Worm (Caenorhabditis elegans) whole organism, L3 larva: ENCODE data around the gene F17H10.1.

ENCODE experiments used
- ama-1 ChIP-seq: fragments of 150-350 bp; optimal IDR thresholded peaks from 2 replicates; lab custom pipeline; 2018
- hmg-11 ChIP-seq: sonication (generic microtip); optimal IDR thresholded peaks from 2 replicates; lab custom pipeline; 2016; ENCODE audit warnings: missing genetic modification characterization, missing compliant biosample characterization
- nhr-77 ChIP-seq: fragments of 150-350 bp; optimal IDR thresholded peaks from 2 replicates; lab custom pipeline; 2014; ENCODE audit warnings: missing biosample characterization, missing genetic modification characterization
- pha-4 ChIP-seq: fragments of 150-350 bp; optimal IDR thresholded peaks from 2 replicates; lab custom pipeline; 2014; ENCODE audit warnings: missing biosample characterization, missing genetic modification reagents, missing genetic modification characterization
- snpc-4 ChIP-seq: fragments of 150-350 bp; optimal IDR thresholded peaks from 2 replicates; lab custom pipeline; 2014; ENCODE audit warnings: missing biosample characterization, missing genetic modification characterization
- ztf-11 ChIP-seq: fragments of 150-350 bp; optimal IDR thresholded peaks from 2 replicates; lab custom pipeline; 2014; ENCODE audit warnings: missing biosample characterization, missing genetic modification characterization

DNA sequence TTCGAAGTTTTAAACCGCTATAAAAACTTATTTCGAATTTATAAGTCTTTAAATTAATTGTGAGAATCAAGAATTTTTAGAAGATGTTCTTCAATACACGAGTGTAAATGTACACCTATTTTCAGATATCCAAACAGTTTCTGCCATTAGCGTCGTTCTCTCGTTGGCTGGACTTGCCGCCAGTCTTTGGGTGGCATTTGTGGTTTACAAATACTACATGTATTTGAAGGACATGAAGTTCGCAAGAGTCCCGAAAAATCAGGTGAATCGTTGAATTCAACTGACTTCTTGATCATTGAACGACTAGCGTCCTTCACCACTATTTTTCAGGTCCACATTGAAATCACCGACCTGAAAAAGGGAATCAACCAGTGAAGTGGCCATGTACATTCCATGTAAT is 10.7 kb downstream of the F17H10.1 start:
- TF ChIP-seq snpc-4 (tag; lab: Kevin White, UChicago) (no peak), ztf-11 (tag; lab: Kevin White, UChicago) (no peak), ama-1 (no peak), nhr-77 (tag; lab: Kevin White, UChicago) (no peak), pha-4 (tag; lab: Kevin White, UChicago) (no peak), hmg-11 (tag; lab: Kevin White, UChicago) (no peak)
